Worm (Caenorhabditis elegans) whole organism, L4 larva: ENCODE data around the gene ckb-2.
A peak's percentile ranks its signal among the peaks of the same experiment; 100 is the strongest.

Experiments used
- F44E2.7 ChIP-seq: fragments of 200-800 bp; sonication (Bioruptor generic); IDR thresholded peaks from 2 replicates; pipeline ENCODE4 v2.1.2; 2022; ENCODE audit warnings: missing genetic modification characterization, missing compliant biosample characterization
- R02D3.7 ChIP-seq: fragments of 150-350 bp; sonication (generic microtip); optimal IDR thresholded peaks from 3 replicates; lab custom pipeline; 2014; ENCODE audit warnings: missing biosample characterization, missing genetic modification characterization
- T26A8.4 ChIP-seq: fragments of 200-800 bp; sonication (Bioruptor generic); IDR thresholded peaks from 2 replicates; pipeline ENCODE4 v1.3.6; 2022; ENCODE audit warnings: missing genetic modification characterization, missing compliant biosample characterization
- Y48G9A.11 ChIP-seq: fragments of 200-800 bp; sonication (Bioruptor generic); IDR thresholded peaks from 2 replicates; pipeline ENCODE4 v1.3.6; 2022; ENCODE audit warnings: missing genetic modification reagents, missing genetic modification characterization, missing compliant biosample characterization
- ZK337.2 ChIP-seq: fragments of 200-800 bp; sonication (Bioruptor generic); IDR thresholded peaks from 2 replicates; pipeline ENCODE4 v1.3.6; 2022; ENCODE audit warnings: missing genetic modification reagents, missing genetic modification characterization, missing compliant biosample characterization
- aha-1 ChIP-seq: fragments of 150-350 bp; peaks from one replicate; lab custom pipeline; 2014; ENCODE audit warnings: missing biosample characterization, missing genetic modification characterization
- ama-1 ChIP-seq: fragments of 150-350 bp; optimal IDR thresholded peaks from 2 replicates; lab custom pipeline; 2014; ENCODE audit warnings: inconsistent platforms, mixed read lengths
- ceh-28 ChIP-seq: fragments of 150-350 bp; optimal IDR thresholded peaks from 2 replicates; lab custom pipeline; 2014; ENCODE audit warnings: missing biosample characterization, missing genetic modification reagents, missing genetic modification characterization
- ces-1 ChIP-seq: fragments of 150-350 bp; sonication (generic microtip); optimal IDR thresholded peaks from 4 replicates; lab custom pipeline; 2014; ENCODE audit warnings: missing biosample characterization, missing genetic modification reagents, missing genetic modification characterization
- dpl-1 ChIP-seq: fragments of 150-350 bp; optimal IDR thresholded peaks from 2 replicates; lab custom pipeline; 2014; ENCODE audit warnings: missing biosample characterization, missing genetic modification reagents, missing genetic modification characterization
- duxl-1 ChIP-seq: sonication (generic microtip); optimal IDR thresholded peaks from 2 replicates; lab custom pipeline; 2016; ENCODE audit warnings: mild to moderate bottlenecking, missing genetic modification characterization, moderate library complexity, missing compliant biosample characterization; ENCODE audit not compliant: poor library complexity
- egl-27 ChIP-seq: sonication (generic microtip); optimal IDR thresholded peaks from 3 replicates; lab custom pipeline; 2017; ENCODE audit warnings: missing biosample characterization, missing genetic modification reagents, missing genetic modification characterization
- egl-43 ChIP-seq: fragments of 200-800 bp; sonication (Bioruptor generic); IDR thresholded peaks from 2 replicates; pipeline ENCODE4 v1.3.6; 2022; ENCODE audit warnings: missing genetic modification reagents, missing genetic modification characterization, missing compliant biosample characterization
- fkh-10 ChIP-seq: fragments of 150-350 bp; optimal IDR thresholded peaks from 2 replicates; lab custom pipeline; 2014; ENCODE audit warnings: missing biosample characterization, missing genetic modification reagents, missing genetic modification characterization
- fos-1 ChIP-seq: fragments of 150-350 bp; optimal IDR thresholded peaks from 2 replicates; lab custom pipeline; 2014; ENCODE audit warnings: missing biosample characterization, missing genetic modification characterization
- gei-8 ChIP-seq: fragments of 200-800 bp; sonication (Bioruptor generic); optimal IDR thresholded peaks from 2 replicates; lab custom pipeline; 2018; ENCODE audit warnings: mild to moderate bottlenecking, missing genetic modification characterization, missing compliant biosample characterization
- hif-1 ChIP-seq, 2 experiments: sonication (generic microtip); optimal IDR thresholded peaks; 2 replicates each; lab custom pipeline; 2016 to 2017; ENCODE audit warnings: missing compliant biosample characterization in 2 of 2, missing genetic modification characterization in 2 of 2, missing genetic modification reagents in 2 of 2, missing genotype in 2 of 2, mild to moderate bottlenecking in 1 of 2
- hlh-11 ChIP-seq: fragments of 200-800 bp; sonication (Bioruptor generic); optimal IDR thresholded peaks from 2 replicates; lab custom pipeline; 2018; ENCODE audit warnings: mild to moderate bottlenecking, missing genetic modification characterization, missing compliant biosample characterization
- hmg-1.1 ChIP-seq: fragments of 200-800 bp; sonication (Bioruptor generic); IDR thresholded peaks from 2 replicates; pipeline ENCODE4 v1.3.6; 2022; ENCODE audit warnings: missing genetic modification reagents, missing genetic modification characterization, missing compliant biosample characterization
- lin-29 ChIP-seq: fragments of 200-800 bp; sonication (Bioruptor generic); IDR thresholded peaks from 2 replicates; pipeline ENCODE4 v1.3.6; 2022; ENCODE audit warnings: missing genetic modification reagents, missing genetic modification characterization, missing compliant biosample characterization
- lin-38 ChIP-seq: fragments of 200-800 bp; sonication (Bioruptor generic); IDR thresholded peaks from 2 replicates; pipeline ENCODE4 v1.3.6; 2022; ENCODE audit warnings: missing genetic modification reagents, missing genetic modification characterization, missing compliant biosample characterization
- lsy-2 ChIP-seq, 2 experiments: fragments of 150-350 bp in 1 of 2; sonication (generic microtip) in 1 of 2; optimal IDR thresholded peaks; 2 replicates each; lab custom pipeline; 2014 to 2017; ENCODE audit warnings: missing biosample characterization in 2 of 2, missing genetic modification characterization in 2 of 2
- madf-5 ChIP-seq, 2 experiments: fragments of 200-800 bp; sonication (Bioruptor generic); IDR thresholded peaks; 2 replicates each; pipeline ENCODE4 v1.3.6; 2022; ENCODE audit warnings: missing compliant biosample characterization in 2 of 2, missing genetic modification characterization in 2 of 2
- madf-9 ChIP-seq: fragments of 200-800 bp; sonication (Bioruptor generic); conservative IDR thresholded peaks from 2 replicates; pipeline ENCODE4 v1.3.6; 2022; ENCODE audit warnings: missing genetic modification reagents, missing genetic modification characterization, missing compliant biosample characterization
- mdl-1 ChIP-seq, 2 experiments: fragments of 150-350 bp in 1 of 2; sonication (generic microtip) in 1 of 2; optimal IDR thresholded peaks; 2 replicates each; lab custom pipeline; 2014 to 2017; ENCODE audit warnings: missing biosample characterization in 2 of 2, missing genetic modification characterization in 2 of 2
- mdt-29 ChIP-seq: fragments of 200-800 bp; sonication (Bioruptor generic); IDR thresholded peaks from 2 replicates; pipeline ENCODE4 v1.3.6; 2022; ENCODE audit warnings: missing genetic modification reagents, missing genetic modification characterization, missing compliant biosample characterization
- mes-2 ChIP-seq: sonication (generic microtip); optimal IDR thresholded peaks from 2 replicates; lab custom pipeline; 2016; ENCODE audit warnings: missing genotype, mild to moderate bottlenecking, missing genetic modification characterization, missing compliant biosample characterization; ENCODE audit not compliant: poor library complexity, severe bottlenecking
- mxl-3 ChIP-seq: fragments of 200-800 bp; sonication (Bioruptor generic); optimal IDR thresholded peaks from 2 replicates; lab custom pipeline; 2018; ENCODE audit warnings: mild to moderate bottlenecking, missing genetic modification characterization, missing compliant biosample characterization
- nhr-102 ChIP-seq: sonication (generic microtip); optimal IDR thresholded peaks from 2 replicates; lab custom pipeline; 2016; ENCODE audit warnings: mild to moderate bottlenecking, missing genetic modification characterization, moderate library complexity, missing compliant biosample characterization
- nhr-237 ChIP-seq: sonication (generic microtip); optimal IDR thresholded peaks from 2 replicates; lab custom pipeline; 2017; ENCODE audit warnings: missing biosample characterization, missing genetic modification characterization
- nhr-41 ChIP-seq: fragments of 200-800 bp; sonication (Bioruptor generic); IDR thresholded peaks from 2 replicates; pipeline ENCODE4 v1.3.6; 2022; ENCODE audit warnings: missing genetic modification reagents, missing genetic modification characterization, missing compliant biosample characterization
- nhr-76 ChIP-seq: fragments of 150-350 bp; optimal IDR thresholded peaks from 2 replicates; lab custom pipeline; 2014; ENCODE audit warnings: missing biosample characterization, missing genetic modification characterization
- php-3 ChIP-seq: fragments of 200-800 bp; sonication (Bioruptor generic); IDR thresholded peaks from 2 replicates; pipeline ENCODE4 v1.3.6; 2022; ENCODE audit warnings: missing genetic modification reagents, missing genetic modification characterization, missing compliant biosample characterization
- pqm-1 ChIP-seq: sonication (generic microtip); optimal IDR thresholded peaks from 2 replicates; lab custom pipeline; 2017; ENCODE audit warnings: missing biosample characterization, missing genetic modification characterization
- rbr-2 ChIP-seq: sonication (generic microtip); optimal IDR thresholded peaks from 2 replicates; lab custom pipeline; 2016; ENCODE audit warnings: missing genotype, missing genetic modification characterization, missing compliant biosample characterization
- set-16 ChIP-seq: fragments of 200-800 bp; sonication (Bioruptor generic); IDR thresholded peaks from 2 replicates; pipeline ENCODE4 v1.3.6; 2022; ENCODE audit warnings: missing genetic modification reagents, missing genetic modification characterization, missing compliant biosample characterization
- skn-1 ChIP-seq: fragments of 150-350 bp; optimal IDR thresholded peaks from 2 replicates; lab custom pipeline; 2014; ENCODE audit warnings: missing biosample characterization, missing genetic modification characterization
- spr-1 ChIP-seq: sonication (generic microtip); optimal IDR thresholded peaks from 2 replicates; lab custom pipeline; 2016; ENCODE audit warnings: mild to moderate bottlenecking, missing genetic modification characterization, missing compliant biosample characterization
- unc-130 ChIP-seq: sonication (generic microtip); optimal IDR thresholded peaks from 2 replicates; lab custom pipeline; 2016; ENCODE audit warnings: missing genetic modification reagents, missing genetic modification characterization, missing compliant biosample characterization
- unc-62 ChIP-seq, 3 experiments: fragments of 150-350 bp in 1 of 3; sonication (generic microtip); optimal IDR thresholded peaks in 2 of 3; peaks in 1 of 3; 1 replicate in 1 of 3; 2 replicates in 2 of 3; lab custom pipeline; 2014 to 2017; ENCODE audit warnings: missing biosample characterization in 3 of 3, missing genetic modification characterization in 3 of 3, missing genetic modification reagents in 3 of 3, missing genotype in 1 of 3

Gene ckb-2

ce11 chrIII:4335614-4336013 lies 32.1 kb upstream of the ckb-2 start:
- TF ChIP-seq hmg-1.1 (GFP tag; lab: Robert Waterston, UW) (peak; percentile 74), lsy-2 (tag; optimal IDR thresholded peaks at IDR 0.05; lab: Kevin White, UChicago) (peak; percentile 17 to 35), T26A8.4 (GFP tag; lab: Robert Waterston, UW) (no peak), egl-27 (tag; lab: Kevin White, UChicago) (no peak), mes-2 (peak; percentile 26), set-16 (GFP tag; lab: Robert Waterston, UW) (peak; percentile 42; the same call in 1 of the 2 replicates), mxl-3 (GFP tag; lab: Kevin White, UChicago) (peak; percentile 2), ama-1 (lab: Kevin White, UChicago) (no peak), mdl-1 (tag; optimal IDR thresholded peaks at IDR 0.05; lab: Kevin White, UChicago) (peak in 1 of 2 experiments; percentile 59), rbr-2 (tag; lab: Kevin White, UChicago) (peak; percentile 54), fkh-10 (GFP tag; lab: Kevin White, UChicago) (peak; percentile 6), hlh-11 (peak; percentile 0), ces-1 (GFP tag; lab: Kevin White, UChicago) (no peak), hif-1 (tag; optimal IDR thresholded peaks at IDR 0.05; lab: Kevin White, UChicago) (peak in 1 of 2 experiments; percentile 31), unc-62 (GFP tag; optimal IDR thresholded peaks at IDR 0.05 in 1 of 2; lab: Kevin White, UChicago) (peak in 1 of 2 experiments; percentile 42), unc-62 (tag; optimal IDR thresholded peaks at IDR 0.05; lab: Kevin White, UChicago) (no peak), egl-43 (GFP tag; lab: Robert Waterston, UW) (peak; percentile 51; the same call in 1 of the 2 replicates), gei-8 (no peak)

- TF ChIP-seq ZK337.2 (peak; percentile 60; the same call in 1 of the 2 replicates), unc-62 (GFP tag; optimal IDR thresholded peaks at IDR 0.05 in 1 of 2; lab: Kevin White, UChicago) (peak in 1 of 2 experiments; percentile 84), unc-62 (tag; optimal IDR thresholded peaks at IDR 0.05; lab: Kevin White, UChicago) (no peak), unc-130 (GFP tag; lab: Kevin White, UChicago) (peak; percentile 72), lsy-2 (tag; optimal IDR thresholded peaks at IDR 0.05; lab: Kevin White, UChicago) (peak in 1 of 2 experiments; percentile 66), ceh-28 (tag; lab: Kevin White, UChicago) (no peak), mdt-29 (GFP tag; lab: Robert Waterston, UW) (no peak), F44E2.7 (GFP tag; lab: Robert Waterston, UW) (no peak), nhr-76 (tag; lab: Kevin White, UChicago) (no peak), php-3 (GFP tag; lab: Robert Waterston, UW) (no peak), nhr-102 (no peak), aha-1 (tag; lab: Kevin White, UChicago) (peak; percentile 72), Y48G9A.11 (no peak), hif-1 (tag; optimal IDR thresholded peaks at IDR 0.05; lab: Kevin White, UChicago) (peak in 1 of 2 experiments; percentile 70), mes-2 (peak; percentile 94), dpl-1 (GFP tag; lab: Kevin White, UChicago) (peak; percentile 55)
These were observed 24.7 kb upstream of the ckb-2 start, which contains the start of the genes B0285.3 and lcmt-1 for ce11 chrIII:4343070-4343469. TSS of gene B0285.3 (minus strand) at chrIII:4343336. TSS of gene lcmt-1 (plus strand) at chrIII:4343446.

DNA sequence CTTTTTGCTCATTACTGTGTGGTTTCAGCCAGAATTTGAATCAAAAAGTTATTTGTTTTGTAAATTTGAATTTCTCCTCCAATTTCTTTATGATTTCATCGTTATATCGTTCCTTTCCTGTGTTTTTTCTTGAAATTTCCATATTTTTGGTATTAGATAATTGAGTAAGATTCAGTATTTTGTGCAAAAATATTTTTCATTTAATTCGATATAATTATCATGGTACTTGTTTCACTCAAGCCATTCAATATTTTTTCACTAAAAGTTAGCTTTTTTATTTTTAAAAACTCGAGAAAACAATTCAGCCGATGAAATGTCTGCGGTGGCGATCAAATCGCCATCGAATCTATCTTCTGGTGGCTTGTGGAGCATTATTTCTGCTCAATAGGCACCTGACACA lies 22.7 kb upstream of the ckb-2 start, which contains the start of gene hse-5:
Gene hse-5, plus strand, starts transcription at position 301 of the 400 bp plus-strand sequence.
- no peak for TF ChIP-seq fkh-10 (GFP tag; lab: Kevin White, UChicago)
- TF ChIP-seq R02D3.7 (tag; lab: Kevin White, UChicago), result no peak
- no peak for TF ChIP-seq lin-29 (GFP tag; lab: Robert Waterston, UW)
- TF ChIP-seq nhr-237 (tag; lab: Kevin White, UChicago), result no peak
- no peak for TF ChIP-seq lin-38 (GFP tag; lab: Robert Waterston, UW)
- no peak for TF ChIP-seq madf-5 (GFP tag; IDR thresholded peaks at IDR 0.05; lab: Robert Waterston, UW)
- no peak for TF ChIP-seq nhr-76 (tag; lab: Kevin White, UChicago)

ce11 chrIII:4349799-4350198 lies 17.9 kb upstream of the ckb-2 start, which contains the start of gene B0285.6:
TSS of gene B0285.6 (plus strand) at chrIII:4350099.
- TF ChIP-seq spr-1, result no peak
- TF ChIP-seq nhr-102, result no peak
- no peak for TF ChIP-seq R02D3.7 (tag; lab: Kevin White, UChicago)
- no peak for TF ChIP-seq fos-1 (tag; lab: Kevin White, UChicago)
- no peak for TF ChIP-seq lin-38 (GFP tag; lab: Robert Waterston, UW)
- TF ChIP-seq aha-1 (tag; lab: Kevin White, UChicago), result no peak
- TF ChIP-seq php-3 (GFP tag; lab: Robert Waterston, UW), result no peak
- TF ChIP-seq skn-1 (tag; lab: Kevin White, UChicago), result no peak
- TF ChIP-seq lin-29 (GFP tag; lab: Robert Waterston, UW), result no peak
- TF ChIP-seq unc-62 (GFP tag; optimal IDR thresholded peaks at IDR 0.05 in 1 of 2; lab: Kevin White, UChicago), result no peak
- no peak for TF ChIP-seq unc-62 (tag; optimal IDR thresholded peaks at IDR 0.05; lab: Kevin White, UChicago)
- no peak for TF ChIP-seq mes-2
- TF ChIP-seq T26A8.4 (GFP tag; lab: Robert Waterston, UW), result no peak
- TF ChIP-seq pqm-1 (tag; lab: Kevin White, UChicago), result no peak
- TF ChIP-seq madf-9, result no peak
- no peak for TF ChIP-seq nhr-41 (GFP tag; lab: Robert Waterston, UW)
- no peak for TF ChIP-seq duxl-1
